Fruit fly (Drosophila melanogaster) whole organism, prepupa: ENCODE measurements around the gene CG11037.
A peak's percentile ranks its signal among the peaks of the same experiment; 100 is the strongest.

Experiments
- Blimp-1 ChIP-seq: fragments of 200-800 bp; sonication (Bioruptor generic); optimal IDR thresholded peaks from 3 replicates; lab custom pipeline; 2017; ENCODE audit warnings: missing biosample characterization, missing genetic modification characterization, mild to moderate bottlenecking, moderate library complexity, missing genetic modification reagents
- CG10631 ChIP-seq: fragments of 200-800 bp; sonication (Bioruptor generic); optimal IDR thresholded peaks from 2 replicates; lab custom pipeline; 2016; ENCODE audit warnings: missing biosample characterization, missing genetic modification characterization
- CG10669 ChIP-seq: fragments of 200-800 bp; sonication (Bioruptor generic); optimal IDR thresholded peaks from 3 replicates; lab custom pipeline; 2018; ENCODE audit warnings: missing biosample characterization, mild to moderate bottlenecking, missing genetic modification characterization, moderate library complexity
- CG15336 ChIP-seq: fragments of 200-800 bp; sonication (Bioruptor generic); IDR thresholded peaks from 2 replicates; pipeline ENCODE4 v1.3.6; 2022; ENCODE audit warnings: missing biosample characterization, missing genetic modification characterization
- CG16779 ChIP-seq: fragments of 200-800 bp; sonication (Bioruptor generic); optimal IDR thresholded peaks from 3 replicates; lab custom pipeline; 2017; ENCODE audit warnings: missing biosample characterization, mild to moderate bottlenecking, missing genetic modification characterization
- CG3032 ChIP-seq: fragments of 200-800 bp; optimal IDR thresholded peaks from 2 replicates; lab custom pipeline; 2019; ENCODE audit warnings: missing biosample characterization, mild to moderate bottlenecking, missing genetic modification characterization, moderate library complexity
- CG32006 ChIP-seq: fragments of 200-800 bp; sonication (Bioruptor generic); optimal IDR thresholded peaks from 3 replicates; lab custom pipeline; 2017; ENCODE audit warnings: missing biosample characterization, mild to moderate bottlenecking, missing genetic modification characterization
- CG34406 ChIP-seq: fragments of 200-800 bp; sonication (Bioruptor generic); optimal IDR thresholded peaks from 3 replicates; lab custom pipeline; 2016; ENCODE audit warnings: missing biosample characterization, missing genetic modification characterization
- CG3919 ChIP-seq: fragments of 200-800 bp; sonication (Bioruptor generic); optimal IDR thresholded peaks from 3 replicates; lab custom pipeline; 2016; ENCODE audit warnings: missing biosample characterization, missing genetic modification characterization
- CG6163 ChIP-seq: fragments of 200-800 bp; sonication (Bioruptor generic); IDR thresholded peaks from 3 replicates; pipeline ENCODE4 v1.3.6; 2022; ENCODE audit warnings: missing biosample characterization, missing genetic modification characterization
- CG6276 ChIP-seq: fragments of 200-800 bp; sonication (Bioruptor generic); optimal IDR thresholded peaks from 2 replicates; lab custom pipeline; 2017; ENCODE audit warnings: missing biosample characterization, mild to moderate bottlenecking, missing genetic modification characterization
- CG6792 ChIP-seq: fragments of 200-800 bp; sonication (Bioruptor generic); optimal IDR thresholded peaks from 3 replicates; lab custom pipeline; 2016; ENCODE audit warnings: missing biosample characterization, missing genetic modification characterization
- CG6808 ChIP-seq: fragments of 200-800 bp; sonication (Bioruptor generic); optimal IDR thresholded peaks from 3 replicates; lab custom pipeline; 2017; ENCODE audit warnings: missing biosample characterization, missing genetic modification characterization, mild to moderate bottlenecking, moderate library complexity, missing genetic modification reagents
- CG8119 ChIP-seq: fragments of 200-800 bp; sonication (Bioruptor generic); IDR thresholded peaks from 3 replicates; pipeline ENCODE4 v1.3.6; 2022; ENCODE audit warnings: missing biosample characterization, missing genetic modification characterization
- CG8632 ChIP-seq: fragments of 200-800 bp; sonication (Bioruptor generic); optimal IDR thresholded peaks from 3 replicates; lab custom pipeline; 2016; ENCODE audit warnings: missing biosample characterization, missing genetic modification characterization
- Eip75B ChIP-seq: fragments of 200-800 bp; sonication (Bioruptor generic); optimal IDR thresholded peaks from 3 replicates; lab custom pipeline; 2016; ENCODE audit warnings: missing biosample characterization, missing genetic modification characterization
- Eip78C ChIP-seq: fragments of 200-800 bp; sonication (Bioruptor generic); peaks from one replicate; lab custom pipeline; 2016; ENCODE audit warnings: missing biosample characterization, missing genetic modification characterization
- Ets21C ChIP-seq: fragments of 200-800 bp; sonication (Bioruptor generic); optimal IDR thresholded peaks from 3 replicates; lab custom pipeline; 2016; ENCODE audit warnings: missing biosample characterization, missing genetic modification characterization
- Ets96B ChIP-seq: fragments of 200-800 bp; optimal IDR thresholded peaks from 2 replicates; lab custom pipeline; 2019; ENCODE audit warnings: missing biosample characterization, mild to moderate bottlenecking, missing genetic modification characterization, moderate library complexity
- Gug ChIP-seq: fragments of 200-800 bp; sonication (Bioruptor generic); IDR thresholded peaks from 2 replicates; pipeline ENCODE4 v1.3.6; 2022; ENCODE audit warnings: missing biosample characterization, missing genetic modification characterization
- Hr38 ChIP-seq: sonication (Bioruptor generic); optimal IDR thresholded peaks from 2 replicates; lab custom pipeline; 2016; ENCODE audit warnings: missing biosample characterization, missing genetic modification characterization
- Hr4 ChIP-seq: fragments of 200-800 bp; sonication (Bioruptor generic); optimal IDR thresholded peaks from 3 replicates; lab custom pipeline; 2016; ENCODE audit warnings: missing biosample characterization, missing genetic modification characterization
- Lpt ChIP-seq: fragments of 200-800 bp; sonication (Bioruptor generic); optimal IDR thresholded peaks from 3 replicates; lab custom pipeline; 2016; ENCODE audit warnings: missing biosample characterization, missing genetic modification characterization
- Met ChIP-seq: fragments of 200-800 bp; sonication (Bioruptor generic); optimal IDR thresholded peaks from 3 replicates; lab custom pipeline; 2016; ENCODE audit warnings: missing biosample characterization, missing genetic modification characterization
- OdsH ChIP-seq: fragments of 200-800 bp; sonication (Bioruptor generic); optimal IDR thresholded peaks from 3 replicates; lab custom pipeline; 2016; ENCODE audit warnings: missing biosample characterization, missing genetic modification characterization
- Smox ChIP-seq: fragments of 200-800 bp; sonication (Bioruptor generic); optimal IDR thresholded peaks from 3 replicates; lab custom pipeline; 2016; ENCODE audit warnings: missing biosample characterization, missing genetic modification characterization
- Sox14 ChIP-seq: fragments of 200-800 bp; sonication (Bioruptor generic); optimal IDR thresholded peaks from 3 replicates; lab custom pipeline; 2016; ENCODE audit warnings: missing biosample characterization, missing genetic modification characterization
- Sox15 ChIP-seq: fragments of 200-800 bp; sonication (Bioruptor generic); optimal IDR thresholded peaks from 3 replicates; lab custom pipeline; 2016; ENCODE audit warnings: missing biosample characterization, missing genetic modification characterization
- achi ChIP-seq: fragments of 200-800 bp; sonication (Bioruptor generic); optimal IDR thresholded peaks from 3 replicates; lab custom pipeline; 2016; ENCODE audit warnings: missing biosample characterization, missing genetic modification characterization
- acj6 ChIP-seq: fragments of 200-800 bp; sonication (Bioruptor generic); optimal IDR thresholded peaks from 3 replicates; lab custom pipeline; 2016; ENCODE audit warnings: missing biosample characterization, missing genetic modification characterization
- cyc ChIP-seq: fragments of 200-800 bp; sonication (Bioruptor generic); optimal IDR thresholded peaks from 3 replicates; lab custom pipeline; 2016; ENCODE audit warnings: missing biosample characterization, missing genetic modification characterization
- dac ChIP-seq: fragments of 200-800 bp; sonication (Bioruptor generic); optimal IDR thresholded peaks from 2 replicates; lab custom pipeline; 2017; ENCODE audit warnings: missing biosample characterization, mild to moderate bottlenecking, missing genetic modification characterization
- dsx ChIP-seq: fragments of 200-800 bp; optimal IDR thresholded peaks from 3 replicates; lab custom pipeline; 2019; ENCODE audit warnings: missing biosample characterization, mild to moderate bottlenecking, missing genetic modification characterization, moderate library complexity; ENCODE audit not compliant: poor library complexity, severe bottlenecking
- eg ChIP-seq: fragments of 200-800 bp; sonication (Bioruptor generic); IDR thresholded peaks from 3 replicates; pipeline ENCODE4 v1.3.6; 2022; ENCODE audit warnings: missing biosample characterization, missing genetic modification characterization
- esn ChIP-seq: fragments of 200-800 bp; sonication (Bioruptor generic); optimal IDR thresholded peaks from 2 replicates; lab custom pipeline; 2016; ENCODE audit warnings: missing biosample characterization, mild to moderate bottlenecking, missing genetic modification characterization, moderate library complexity
- fd59A ChIP-seq: fragments of 200-800 bp; sonication (Bioruptor generic); optimal IDR thresholded peaks from 2 replicates; lab custom pipeline; 2017; ENCODE audit warnings: missing biosample characterization, mild to moderate bottlenecking, missing genetic modification characterization, missing genetic modification reagents
- fd85E ChIP-seq: fragments of 200-800 bp; sonication (Bioruptor generic); optimal IDR thresholded peaks from 3 replicates; lab custom pipeline; 2016; ENCODE audit warnings: missing biosample characterization, missing genetic modification characterization
- lz ChIP-seq: fragments of 200-800 bp; sonication (Bioruptor generic); optimal IDR thresholded peaks from 3 replicates; lab custom pipeline; 2016; ENCODE audit warnings: missing biosample characterization, missing genetic modification characterization
- net ChIP-seq: fragments of 200-800 bp; sonication (Bioruptor generic); optimal IDR thresholded peaks from 3 replicates; lab custom pipeline; 2016; ENCODE audit warnings: missing biosample characterization, missing genetic modification characterization
- pdm3 ChIP-seq: fragments of 200-800 bp; sonication (Bioruptor generic); optimal IDR thresholded peaks from 3 replicates; lab custom pipeline; 2016; ENCODE audit warnings: missing biosample characterization, missing genetic modification characterization
- salr ChIP-seq, 2 experiments: fragments of 200-800 bp; sonication (Bioruptor generic); optimal IDR thresholded peaks; 3 replicates each; lab custom pipeline; 2016 to 2018; ENCODE audit warnings: missing biosample characterization in 2 of 2, missing genetic modification characterization in 2 of 2, mild to moderate bottlenecking in 1 of 2
- spab ChIP-seq: fragments of 200-800 bp; sonication (Bioruptor generic); optimal IDR thresholded peaks from 2 replicates; lab custom pipeline; 2017; ENCODE audit warnings: missing biosample characterization, mild to moderate bottlenecking, missing genetic modification characterization, missing genetic modification reagents
- ss ChIP-seq, 2 experiments: fragments of 200-800 bp; sonication (Bioruptor generic); optimal IDR thresholded peaks; 2 replicates in 1 of 2; 3 replicates in 1 of 2; lab custom pipeline; 2017 to 2018; ENCODE audit warnings: mild to moderate bottlenecking in 2 of 2, missing biosample characterization in 2 of 2, missing genetic modification characterization in 2 of 2, moderate library complexity in 1 of 2
- svp ChIP-seq: fragments of 200-800 bp; sonication (Bioruptor generic); peaks from one replicate; lab custom pipeline; 2016; ENCODE audit warnings: missing biosample characterization, missing genetic modification characterization
- topi ChIP-seq: fragments of 200-800 bp; sonication (Bioruptor generic); optimal IDR thresholded peaks from 3 replicates; lab custom pipeline; 2016; ENCODE audit warnings: missing biosample characterization, missing genetic modification characterization

CG11037 gene

dm6 chr3L:20988862-20989261 lies 27.7 kb upstream of the CG11037 start (continued):
- TF ChIP-seq CG6276 (GFP tag; lab: Kevin White, UChicago): peak; percentile 31
- no peak for TF ChIP-seq lz
- peak; percentile 54; the same call in 2 of the 3 replicates for TF ChIP-seq eg (GFP tag; lab: Robert Waterston, UW)
- TF ChIP-seq CG10631: peak; percentile 84
- TF ChIP-seq Blimp-1 (GFP tag; lab: Kevin White, UChicago): no peak
- TF ChIP-seq dac (GFP tag; lab: Kevin White, UChicago): no peak
- TF ChIP-seq ss (GFP tag; optimal IDR thresholded peaks at IDR 0.05; lab: Kevin White, UChicago): peak; percentile 54 to 79
- peak; percentile 75 for TF ChIP-seq Sox14 (GFP tag; lab: Kevin White, UChicago)
- TF ChIP-seq svp (GFP tag; lab: Kevin White, UChicago): no peak
- TF ChIP-seq CG3032: peak; percentile 77
- TF ChIP-seq pdm3 (GFP tag; lab: Kevin White, UChicago): peak; percentile 59
- TF ChIP-seq esn (GFP tag; lab: Kevin White, UChicago): no peak
- peak; percentile 78 for TF ChIP-seq CG10669 (GFP tag; lab: Kevin White, UChicago)
- peak; percentile 60 to 66 for TF ChIP-seq salr (GFP tag; optimal IDR thresholded peaks at IDR 0.05; lab: Kevin White, UChicago)
- TF ChIP-seq CG8632: peak; percentile 16
- no peak for TF ChIP-seq fd85E
- TF ChIP-seq Ets21C: no peak
- peak; percentile 65 for TF ChIP-seq CG3919 (GFP tag; lab: Kevin White, UChicago)
- TF ChIP-seq fd59A (GFP tag; lab: Kevin White, UChicago): peak; percentile 67
- TF ChIP-seq Gug (GFP tag; lab: Robert Waterston, UW): peak; percentile 66
- peak; percentile 90 for TF ChIP-seq Eip78C (GFP tag; lab: Kevin White, UChicago)
- TF ChIP-seq spab: peak; percentile 75
- no peak for TF ChIP-seq Hr38
- TF ChIP-seq CG6808 (GFP tag; lab: Kevin White, UChicago): peak; percentile 78

dm6 chr3L:20987895-20988294 lies 26.7 kb upstream of the CG11037 start:
- TF ChIP-seq CG10669 (GFP tag; lab: Kevin White, UChicago) (peak; percentile 30), spab (peak; percentile 20), Eip78C (GFP tag; lab: Kevin White, UChicago) (peak; percentile 1), eg (GFP tag; lab: Robert Waterston, UW) (peak; percentile 54; the same call in 1 of the 3 replicates), Met (no peak), salr (GFP tag; optimal IDR thresholded peaks at IDR 0.05; lab: Kevin White, UChicago) (no peak), svp (GFP tag; lab: Kevin White, UChicago) (peak; percentile 52), CG34406 (peak; percentile 17), CG8119 (GFP tag; lab: Robert Waterston, UW) (peak; percentile 42; the same call in 1 of the 3 replicates), esn (GFP tag; lab: Kevin White, UChicago) (peak; percentile 18), achi (peak; percentile 49), CG15336 (GFP tag; lab: Robert Waterston, UW) (peak; percentile 47), acj6 (peak; percentile 47), Eip75B (GFP tag; lab: Kevin White, UChicago) (peak; percentile 7), CG16779 (tag; lab: Kevin White, UChicago) (no peak), CG32006 (peak; percentile 39), pdm3 (GFP tag; lab: Kevin White, UChicago) (peak; percentile 14), Hr4 (GFP tag; lab: Kevin White, UChicago) (no peak), CG6792 (GFP tag; lab: Kevin White, UChicago) (no peak), fd59A (GFP tag; lab: Kevin White, UChicago) (peak; percentile 56), CG6808 (GFP tag; lab: Kevin White, UChicago) (peak; percentile 24), net (no peak), topi (peak; percentile 13), dsx (GFP tag; lab: Kevin White, UChicago) (peak; percentile 20), Sox14 (GFP tag; lab: Kevin White, UChicago) (peak; percentile 3), Ets96B (tag; lab: Kevin White, UChicago) (peak; percentile 55), Gug (GFP tag; lab: Robert Waterston, UW) (0 out of 2 replicates have a peak, but pooled peaks have one; percentile 33), CG10631 (peak; percentile 59), Sox15 (no peak), CG3032 (peak; percentile 63), CG3919 (GFP tag; lab: Kevin White, UChicago) (peak; percentile 13), CG6163 (peak; percentile 57; the same call in 2 of the 3 replicates), Lpt (GFP tag; lab: Kevin White, UChicago) (no peak), cyc (GFP tag; lab: Kevin White, UChicago) (no peak), lz (peak; percentile 0), ss (GFP tag; optimal IDR thresholded peaks at IDR 0.05; lab: Kevin White, UChicago) (peak in 1 of 2 experiments; percentile 27), OdsH (GFP tag; lab: Kevin White, UChicago) (peak; percentile 30), Smox (GFP tag; lab: Kevin White, UChicago) (peak; percentile 16)
